Worm (Caenorhabditis elegans): ENCODE measurements around the gene C08E8.1.

C08E8.1 gene

ce11 chrV:18318312-18318711 lies 44.0 kb downstream of the C08E8.1 start, which contains the start of gene fbxb-119:
TSS of gene fbxb-119 (plus strand) at chrV:18318612.
- TF ChIP-seq unc-55 (GFP tag; optimal IDR thresholded peaks at IDR 0.05) (no peak), Y22D7AL.16 (tag; optimal IDR thresholded peaks at IDR 0.05) (no peak), ceh-34 (tag; optimal IDR thresholded peaks at IDR 0.05) (no peak), T23F11.4 (GFP tag; optimal IDR thresholded peaks at IDR 0.05) (no peak), pros-1 (tag; optimal IDR thresholded peaks at IDR 0.05) (no peak), ceh-9 (tag; optimal IDR thresholded peaks at IDR 0.05) (no peak), ceh-22 (tag; optimal IDR thresholded peaks at IDR 0.05) (no peak), ets-4 (tag; optimal IDR thresholded peaks at IDR 0.05) (no peak), sdc-2 (tag; optimal IDR thresholded peaks at IDR 0.05) (no peak), nhr-11 (tag; optimal IDR thresholded peaks at IDR 0.05) (no peak), C08G9.2 (tag; optimal IDR thresholded peaks at IDR 0.05) (no peak), zip-5 (tag; optimal IDR thresholded peaks at IDR 0.05) (no peak)

Data from whole organism, late embryonic.